Fruit fly (Drosophila melanogaster) whole organism, embryonic: ENCODE results near the gene CG6937.

ENCODE experiments used
- ATbp ChIP-seq: fragments of 200-800 bp; sonication (Bioruptor generic); optimal IDR thresholded peaks from 2 replicates; lab custom pipeline; 2017; ENCODE audit warnings: missing biosample characterization, mild to moderate bottlenecking, missing genetic modification characterization, missing genetic modification reagents
- Adf1 ChIP-seq: fragments of 200-800 bp; sonication (Bioruptor generic); IDR thresholded peaks from 2 replicates; pipeline ENCODE4 v1.3.6; 2022; ENCODE audit warnings: missing biosample characterization, missing genetic modification characterization
- Atf-2 ChIP-seq: fragments of 200-800 bp; sonication (Bioruptor generic); optimal IDR thresholded peaks from 2 replicates; lab custom pipeline; 2016; ENCODE audit warnings: missing biosample characterization, missing genetic modification characterization
- B-H2 ChIP-seq: fragments of 200-800 bp; sonication (Bioruptor generic); optimal IDR thresholded peaks from 2 replicates; lab custom pipeline; 2018; ENCODE audit warnings: missing biosample characterization, mild to moderate bottlenecking, missing genetic modification characterization
- CG1024 ChIP-seq: fragments of 200-800 bp; sonication (Bioruptor generic); IDR thresholded peaks from 2 replicates; pipeline ENCODE4 v1.3.6; 2022; ENCODE audit warnings: missing biosample characterization, missing genetic modification characterization
- CG10979 ChIP-seq: fragments of 200-800 bp; sonication (Bioruptor generic); optimal IDR thresholded peaks from 2 replicates; lab custom pipeline; 2018; ENCODE audit warnings: missing biosample characterization, mild to moderate bottlenecking, missing genetic modification characterization, moderate library complexity
- CG13296 ChIP-seq: fragments of 200-800 bp; sonication (Bioruptor generic); optimal IDR thresholded peaks from 3 replicates; lab custom pipeline; 2018; ENCODE audit warnings: missing biosample characterization, mild to moderate bottlenecking, missing genetic modification characterization
- CG13424 ChIP-seq: fragments of 200-800 bp; sonication (Bioruptor generic); optimal IDR thresholded peaks from 2 replicates; lab custom pipeline; 2019; ENCODE audit warnings: missing biosample characterization, mild to moderate bottlenecking, missing genetic modification characterization, moderate library complexity
- CG14014 ChIP-seq: fragments of 200-800 bp; sonication (Bioruptor generic); IDR thresholded peaks from 2 replicates; pipeline ENCODE4 v1.3.6; 2022; ENCODE audit warnings: missing biosample characterization, missing genetic modification characterization
- CG14050 ChIP-seq: fragments of 200-800 bp; sonication (Bioruptor generic); IDR thresholded peaks from 3 replicates; pipeline ENCODE4 v1.3.6; 2022; ENCODE audit warnings: missing biosample characterization, missing genetic modification characterization
- CG14710 ChIP-seq: fragments of 200-800 bp; sonication (Bioruptor generic); optimal IDR thresholded peaks from 3 replicates; lab custom pipeline; 2019; ENCODE audit warnings: missing biosample characterization, mild to moderate bottlenecking, missing genetic modification characterization, moderate library complexity
- CG14965 ChIP-seq: fragments of 200-800 bp; sonication (Bioruptor generic); optimal IDR thresholded peaks from 2 replicates; lab custom pipeline; 2016; ENCODE audit warnings: missing biosample characterization, missing genetic modification characterization, borderline replicate concordance
- CG1602 ChIP-seq: fragments of 200-800 bp; sonication (Bioruptor generic); optimal IDR thresholded peaks from 3 replicates; lab custom pipeline; 2016; ENCODE audit warnings: missing biosample characterization, missing genetic modification characterization
- CG17359 ChIP-seq: fragments of 200-800 bp; sonication (Bioruptor generic); optimal IDR thresholded peaks from 3 replicates; lab custom pipeline; 2018; ENCODE audit warnings: missing biosample characterization, mild to moderate bottlenecking, missing genetic modification characterization, moderate library complexity
- CG17568 ChIP-seq: fragments of 200-800 bp; sonication (Bioruptor generic); optimal IDR thresholded peaks from 2 replicates; lab custom pipeline; 2018; ENCODE audit warnings: missing biosample characterization, mild to moderate bottlenecking, missing genetic modification characterization, moderate library complexity
- CG17912 ChIP-seq: fragments of 200-800 bp; sonication (Bioruptor generic); optimal IDR thresholded peaks from 2 replicates; lab custom pipeline; 2018; ENCODE audit warnings: missing biosample characterization, mild to moderate bottlenecking, missing genetic modification characterization
- CG1832 ChIP-seq: fragments of 200-800 bp; sonication (Bioruptor generic); optimal IDR thresholded peaks from 2 replicates; lab custom pipeline; 2017; ENCODE audit warnings: missing biosample characterization, mild to moderate bottlenecking, missing genetic modification characterization, inconsistent platforms
- CG2202 ChIP-seq: fragments of 200-800 bp; sonication (Bioruptor generic); optimal IDR thresholded peaks from 2 replicates; lab custom pipeline; 2018; ENCODE audit warnings: missing biosample characterization, mild to moderate bottlenecking, missing genetic modification characterization
- CG30403 ChIP-seq: fragments of 200-800 bp; sonication (Bioruptor generic); optimal IDR thresholded peaks from 3 replicates; lab custom pipeline; 2016; ENCODE audit warnings: missing biosample characterization, missing genetic modification characterization
- CG4404 ChIP-seq: fragments of 200-800 bp; sonication (Bioruptor generic); IDR thresholded peaks from 2 replicates; pipeline ENCODE4 v1.3.6; 2022; ENCODE audit warnings: missing biosample characterization, missing genetic modification characterization
- CG4730 ChIP-seq: fragments of 200-800 bp; sonication (Bioruptor generic); IDR thresholded peaks from 2 replicates; pipeline ENCODE4 v1.3.6; 2022; ENCODE audit warnings: missing biosample characterization, missing genetic modification characterization
- CG7357 ChIP-seq: fragments of 200-800 bp; sonication (Bioruptor generic); IDR thresholded peaks from 3 replicates; pipeline ENCODE4 v1.3.6; 2022; ENCODE audit warnings: missing biosample characterization, missing genetic modification characterization
- CG7745 ChIP-seq: fragments of 200-800 bp; sonication (Bioruptor generic); optimal IDR thresholded peaks from 2 replicates; lab custom pipeline; 2018; ENCODE audit warnings: missing biosample characterization, mild to moderate bottlenecking, missing genetic modification characterization, moderate library complexity
- CG7963 ChIP-seq: fragments of 200-800 bp; sonication (Bioruptor generic); IDR thresholded peaks from 3 replicates; pipeline ENCODE4 v1.3.6; 2022; ENCODE audit warnings: missing biosample characterization, missing genetic modification characterization; ENCODE audit not compliant: partially characterized antibody
- CG8290 ChIP-seq, 3 experiments: fragments of 200-800 bp; sonication (Bioruptor generic); optimal IDR thresholded peaks; 2 replicates each; lab custom pipeline; 2016 to 2019; ENCODE audit warnings: missing biosample characterization in 3 of 3, missing genetic modification characterization in 3 of 3, mild to moderate bottlenecking in 2 of 3, moderate library complexity in 1 of 3
- D19B ChIP-seq: fragments of 200-800 bp; sonication (Bioruptor generic); optimal IDR thresholded peaks from 2 replicates; lab custom pipeline; 2017; ENCODE audit warnings: missing biosample characterization, mild to moderate bottlenecking, missing genetic modification characterization
- Dek ChIP-seq: fragments of 200-800 bp; sonication (Bioruptor generic); optimal IDR thresholded peaks from 3 replicates; lab custom pipeline; 2019; ENCODE audit warnings: missing biosample characterization, mild to moderate bottlenecking, missing genetic modification characterization, moderate library complexity
- Doc2 ChIP-seq: fragments of 200-800 bp; sonication (Bioruptor generic); IDR thresholded peaks from 2 replicates; pipeline ENCODE4 v1.3.6; 2022; ENCODE audit warnings: missing biosample characterization, missing genetic modification characterization
- H15 ChIP-seq: fragments of 200-800 bp; sonication (Bioruptor generic); IDR thresholded peaks from 3 replicates; pipeline ENCODE4 v1.3.6; 2022; ENCODE audit warnings: missing biosample characterization, missing genetic modification characterization
- Hand ChIP-seq: fragments of 200-800 bp; sonication (Bioruptor generic); optimal IDR thresholded peaks from 2 replicates; lab custom pipeline; 2017; ENCODE audit warnings: mild to moderate bottlenecking, missing biosample characterization, missing genetic modification reagents, missing genetic modification characterization
- Hmx ChIP-seq: fragments of 200-800 bp; sonication (Bioruptor generic); optimal IDR thresholded peaks from 2 replicates; lab custom pipeline; 2016; ENCODE audit warnings: missing biosample characterization, missing genetic modification characterization
- Lhr ChIP-seq: fragments of 200-800 bp; sonication (Bioruptor generic); optimal IDR thresholded peaks from 3 replicates; lab custom pipeline; 2017; ENCODE audit warnings: mild to moderate bottlenecking, missing biosample characterization, missing genetic modification reagents, missing genetic modification characterization
- Lim3 ChIP-seq: fragments of 200-800 bp; sonication (Bioruptor generic); IDR thresholded peaks from 2 replicates; pipeline ENCODE4 v1.3.6; 2022; ENCODE audit warnings: missing biosample characterization, missing genetic modification characterization
- Ptx1 ChIP-seq: fragments of 200-800 bp; sonication (Bioruptor generic); IDR thresholded peaks from 2 replicates; pipeline ENCODE4 v1.3.6; 2022; ENCODE audit warnings: missing biosample characterization, missing genetic modification characterization
- Sox100B ChIP-seq: fragments of 200-800 bp; sonication (Bioruptor generic); optimal IDR thresholded peaks from 3 replicates; lab custom pipeline; 2018; ENCODE audit warnings: missing biosample characterization, mild to moderate bottlenecking, missing genetic modification characterization
- Trl ChIP-seq, 3 experiments: fragments of >200 bp in 2 of 3; fragments of 200-800 bp in 1 of 3; sonication (Bioruptor generic) in 1 of 3; optimal IDR thresholded peaks; 2 replicates in 1 of 3; 3 replicates in 2 of 3; lab custom pipeline; 2016 to 2017; ENCODE audit warnings: missing biosample characterization in 1 of 3, missing genetic modification characterization in 1 of 3
- al ChIP-seq: fragments of 200-800 bp; sonication (Bioruptor generic); IDR thresholded peaks from 2 replicates; pipeline ENCODE4 v1.3.6; 2022; ENCODE audit warnings: missing biosample characterization, missing genetic modification characterization
- ase ChIP-seq: fragments of 200-800 bp; sonication (Bioruptor generic); IDR thresholded peaks from 3 replicates; pipeline ENCODE4 v1.3.6; 2022; ENCODE audit warnings: missing biosample characterization, missing genetic modification characterization
- ash1 ChIP-seq: fragments of 200-800 bp; sonication (Bioruptor generic); optimal IDR thresholded peaks from 2 replicates; lab custom pipeline; 2018; ENCODE audit warnings: missing biosample characterization, mild to moderate bottlenecking, missing genetic modification characterization
- bigmax ChIP-seq: fragments of 200-800 bp; sonication (Bioruptor generic); optimal IDR thresholded peaks from 2 replicates; lab custom pipeline; 2018; ENCODE audit warnings: missing biosample characterization, mild to moderate bottlenecking, missing genetic modification characterization
- btn ChIP-seq: fragments of 200-800 bp; sonication (Bioruptor generic); optimal IDR thresholded peaks from 2 replicates; lab custom pipeline; 2016; ENCODE audit warnings: missing biosample characterization, missing genetic modification characterization
- cwo ChIP-seq: fragments of 200-800 bp; sonication (Bioruptor generic); optimal IDR thresholded peaks from 3 replicates; lab custom pipeline; 2017; ENCODE audit warnings: missing biosample characterization, missing genetic modification characterization, mild to moderate bottlenecking, moderate library complexity, missing genetic modification reagents
- h ChIP-seq: fragments of >200 bp; optimal IDR thresholded peaks from 2 replicates; lab custom pipeline; 2017
- nmo ChIP-seq: fragments of 200-800 bp; sonication (Bioruptor generic); optimal IDR thresholded peaks from 2 replicates; lab custom pipeline; 2018; ENCODE audit warnings: missing biosample characterization, mild to moderate bottlenecking, missing genetic modification characterization, moderate library complexity
- onecut ChIP-seq: fragments of 200-800 bp; sonication (Bioruptor generic); IDR thresholded peaks from 2 replicates; pipeline ENCODE4 v1.3.6; 2022; ENCODE audit warnings: missing biosample characterization, missing genetic modification characterization
- pzg ChIP-seq: fragments of 200-800 bp; sonication (Bioruptor generic); optimal IDR thresholded peaks from 3 replicates; lab custom pipeline; 2018; ENCODE audit warnings: missing biosample characterization, mild to moderate bottlenecking, missing genetic modification characterization, moderate library complexity
- repo ChIP-seq: fragments of 200-800 bp; sonication (Bioruptor generic); optimal IDR thresholded peaks from 2 replicates; lab custom pipeline; 2016; ENCODE audit warnings: missing biosample characterization, missing genetic modification characterization
- ro ChIP-seq: fragments of 200-800 bp; sonication (Bioruptor generic); IDR thresholded peaks from 2 replicates; pipeline ENCODE4 v1.3.6; 2022; ENCODE audit warnings: missing biosample characterization, missing genetic modification characterization
- tio ChIP-seq: fragments of 200-800 bp; sonication (Bioruptor generic); optimal IDR thresholded peaks from 2 replicates; lab custom pipeline; 2017; ENCODE audit warnings: missing biosample characterization, missing genetic modification characterization, inconsistent platforms
- wdn ChIP-seq: fragments of 200-800 bp; sonication (Bioruptor generic); IDR thresholded peaks from 2 replicates; pipeline ENCODE4 v1.3.6; 2022; ENCODE audit warnings: missing biosample characterization, missing genetic modification characterization

The CG6937 gene

dm6 chr3R:22542773-22543411 is 41.7 kb upstream of the CG6937 start (continued):
- TF ChIP-seq Hmx (GFP tag; lab: Kevin White, UChicago) = no peak
- TF ChIP-seq CG17568 (GFP tag; lab: Kevin White, UChicago) = no peak
- no peak for TF ChIP-seq CG2202 (tag; lab: Kevin White, UChicago)
- no peak for TF ChIP-seq CG17912 (GFP tag; lab: Kevin White, UChicago)
- no peak for TF ChIP-seq nmo (GFP tag; lab: Kevin White, UChicago)
- TF ChIP-seq al (GFP tag; lab: Robert Waterston, UW) = no peak
- TF ChIP-seq Atf-2 (GFP tag; lab: Kevin White, UChicago) = no peak
- no peak for TF ChIP-seq CG14710 (tag; lab: Kevin White, UChicago)
- no peak for TF ChIP-seq CG7963 (GFP tag; lab: Robert Waterston, UW)
- no peak for TF ChIP-seq ro (GFP tag; lab: Robert Waterston, UW)
- no peak for TF ChIP-seq CG1832 (GFP tag; lab: Kevin White, UChicago)
- TF ChIP-seq Adf1 (GFP tag; lab: Robert Waterston, UW) = no peak
- TF ChIP-seq Dek = no peak
- no peak for TF ChIP-seq pzg (GFP tag; lab: Kevin White, UChicago)
- TF ChIP-seq Hand (GFP tag; lab: Kevin White, UChicago) = no peak
- TF ChIP-seq CG1602 (GFP tag; lab: Kevin White, UChicago) = no peak
- no peak for TF ChIP-seq D19B (GFP tag; lab: Kevin White, UChicago)
- no peak for TF ChIP-seq CG13296 (GFP tag; lab: Kevin White, UChicago)
- peak; percentile 36 for TF ChIP-seq CG17359
- TF ChIP-seq wdn (GFP tag; lab: Robert Waterston, UW) = no peak
- TF ChIP-seq CG1024 (GFP tag; lab: Robert Waterston, UW) = no peak
- no peak for TF ChIP-seq h
- no peak for TF ChIP-seq B-H2 (GFP tag; lab: Kevin White, UChicago)
- TF ChIP-seq Trl (optimal IDR thresholded peaks at IDR 0.05; lab: Kevin White, UChicago) = no peak
- no peak for TF ChIP-seq Trl (GFP tag; optimal IDR thresholded peaks at IDR 0.05; lab: Kevin White, UChicago)
- peak; percentile 45; the same call in 1 of the 3 replicates for TF ChIP-seq CG14050 (GFP tag; lab: Robert Waterston, UW)
- peak; percentile 8 for TF ChIP-seq CG13424 (tag; lab: Kevin White, UChicago)
- TF ChIP-seq ATbp (GFP tag; lab: Kevin White, UChicago) = no peak
- TF ChIP-seq CG14965 (GFP tag; lab: Kevin White, UChicago) = no peak
- TF ChIP-seq Ptx1 (GFP tag; lab: Robert Waterston, UW) = peak; percentile 45; the same call in 1 of the 2 replicates
- no peak for TF ChIP-seq Lhr (GFP tag; lab: Kevin White, UChicago)
- no peak for TF ChIP-seq CG8290 (GFP tag; optimal IDR thresholded peaks at IDR 0.05; lab: Kevin White, UChicago)
- no peak for TF ChIP-seq CG8290 (tag; optimal IDR thresholded peaks at IDR 0.05; lab: Kevin White, UChicago)
- no peak for TF ChIP-seq ash1 (GFP tag; lab: Kevin White, UChicago)
- no peak for TF ChIP-seq ase (GFP tag; lab: Robert Waterston, UW)
- TF ChIP-seq CG7357 (GFP tag; lab: Robert Waterston, UW) = 0 out of 3 replicates have a peak, but pooled peaks have one; percentile 23
- TF ChIP-seq btn (GFP tag; lab: Kevin White, UChicago) = no peak
- no peak for TF ChIP-seq Sox100B (GFP tag; lab: Kevin White, UChicago)
- TF ChIP-seq CG10979 = no peak
- no peak for TF ChIP-seq tio (GFP tag; lab: Kevin White, UChicago)
- no peak for TF ChIP-seq Doc2 (GFP tag; lab: Robert Waterston, UW)
- no peak for TF ChIP-seq CG14014 (GFP tag; lab: Robert Waterston, UW)
- TF ChIP-seq CG7745 (tag; lab: Kevin White, UChicago) = no peak
- no peak for TF ChIP-seq Lim3 (GFP tag; lab: Robert Waterston, UW)
- no peak for TF ChIP-seq CG4404
- TF ChIP-seq onecut = no peak; the same call in 1 of the 2 replicates
- no peak for TF ChIP-seq cwo
- no peak for TF ChIP-seq CG4730 (GFP tag; lab: Robert Waterston, UW)
- no peak; the same call in 2 of the 3 replicates for TF ChIP-seq H15 (GFP tag; lab: Robert Waterston, UW)
- no peak for TF ChIP-seq repo (GFP tag; lab: Kevin White, UChicago)
- no peak for TF ChIP-seq bigmax (GFP tag; lab: Kevin White, UChicago)
- TF ChIP-seq CG30403 = no peak
